Worm (Caenorhabditis elegans): ENCODE data around the gene C17F4.7.

Gene C17F4.7

ce11 chrII:3264704-3265103 lies 18.9 kb upstream of the C17F4.7 start:
- TF ChIP-seq snpc-4 (tag; optimal IDR thresholded peaks at IDR 0.05) (no peak), elt-1 (tag; optimal IDR thresholded peaks at IDR 0.05) (no peak), blmp-1 (tag; optimal IDR thresholded peaks at IDR 0.05; ENCODE audit: insufficient read depth) (no peak), mdl-1 (tag; optimal IDR thresholded peaks at IDR 0.05) (no peak), unc-55 (GFP tag; optimal IDR thresholded peaks at IDR 0.05) (no peak), nhr-25 (tag; optimal IDR thresholded peaks at IDR 0.05) (no peak), nhr-6 (tag; optimal IDR thresholded peaks at IDR 0.05) (no peak), nhr-237 (tag; optimal IDR thresholded peaks at IDR 0.05) (no peak), ztf-1 (GFP tag; conservative IDR thresholded peaks at IDR 0.05) (no peak), ceh-16 (tag; optimal IDR thresholded peaks at IDR 0.05) (no peak), mab-5 (tag; optimal IDR thresholded peaks at IDR 0.05) (no peak), nhr-11 (tag; optimal IDR thresholded peaks at IDR 0.05) (no peak), aly-2 (tag; optimal IDR thresholded peaks at IDR 0.05) (no peak), ama-1 (optimal IDR thresholded peaks at IDR 0.05) (no peak), unc-39 (tag; optimal IDR thresholded peaks at IDR 0.05) (no peak), nhr-129 (tag; optimal IDR thresholded peaks at IDR 0.05) (no peak), lin-11 (tag; optimal IDR thresholded peaks at IDR 0.05) (no peak), Y55F3AM.14 (GFP tag; optimal IDR thresholded peaks at IDR 0.05) (no peak), ztf-4 (tag; optimal IDR thresholded peaks at IDR 0.05) (no peak)

ce11 chrII:3262504-3262903 lies 16.7 kb upstream of the C17F4.7 start, which contains the start of gene F02E11.2:
Gene F02E11.2 (plus strand): TSS chrII:3262804.
- TF ChIP-seq nhr-21 (tag; optimal IDR thresholded peaks at IDR 0.05) (no peak), fos-1 (tag; optimal IDR thresholded peaks at IDR 0.05) (no peak), lin-11 (tag; optimal IDR thresholded peaks at IDR 0.05) (no peak), peb-1 (tag; optimal IDR thresholded peaks at IDR 0.05) (no peak), elt-3 (tag; optimal IDR thresholded peaks at IDR 0.05) (no peak), dmd-4 (tag; optimal IDR thresholded peaks at IDR 0.05) (no peak), nhr-129 (tag; optimal IDR thresholded peaks at IDR 0.05) (no peak), unc-39 (tag; optimal IDR thresholded peaks at IDR 0.05) (no peak), nhr-10 (tag; optimal IDR thresholded peaks at IDR 0.05) (no peak), egl-27 (tag; optimal IDR thresholded peaks at IDR 0.05) (no peak), skn-1 (tag; optimal IDR thresholded peaks at IDR 0.05) (no peak), crh-2 (tag; optimal IDR thresholded peaks at IDR 0.05) (no peak), ztf-1 (GFP tag; conservative IDR thresholded peaks at IDR 0.05) (no peak), F13H6.1 (tag; optimal IDR thresholded peaks at IDR 0.05) (no peak), ztf-4 (tag; optimal IDR thresholded peaks at IDR 0.05) (no peak), sma-3 (GFP tag; optimal IDR thresholded peaks at IDR 0.05) (no peak), nhr-6 (tag; optimal IDR thresholded peaks at IDR 0.05) (no peak)

ce11 chrII:3259254-3259653 lies 13.4 kb upstream of the C17F4.7 start, which contains the start of gene gcy-19:
Gene gcy-19 (minus strand): TSS chrII:3259354.
- TF ChIP-seq F13H6.1 (tag; optimal IDR thresholded peaks at IDR 0.05) (no peak), ama-1 (optimal IDR thresholded peaks at IDR 0.05) (no peak), mdl-1 (tag; optimal IDR thresholded peaks at IDR 0.05) (no peak), ztf-4 (tag; optimal IDR thresholded peaks at IDR 0.05) (no peak), nhr-237 (tag; optimal IDR thresholded peaks at IDR 0.05) (no peak), sma-3 (GFP tag; optimal IDR thresholded peaks at IDR 0.05) (no peak), sem-4 (tag; optimal IDR thresholded peaks at IDR 0.05) (no peak), mab-5 (tag; optimal IDR thresholded peaks at IDR 0.05) (no peak), unc-62 (GFP tag; optimal IDR thresholded peaks at IDR 0.05) (no peak), snpc-4 (tag; optimal IDR thresholded peaks at IDR 0.05) (no peak), ceh-16 (tag; optimal IDR thresholded peaks at IDR 0.05) (no peak), crh-2 (tag; optimal IDR thresholded peaks at IDR 0.05) (no peak), fos-1 (tag; optimal IDR thresholded peaks at IDR 0.05) (no peak), lsy-2 (tag; optimal IDR thresholded peaks at IDR 0.05) (no peak), unc-39 (tag; optimal IDR thresholded peaks at IDR 0.05) (no peak), peb-1 (tag; optimal IDR thresholded peaks at IDR 0.05) (no peak), zag-1 (tag; optimal IDR thresholded peaks at IDR 0.05) (no peak), C34F6.9 (tag; optimal IDR thresholded peaks at IDR 0.05) (no peak), nhr-6 (tag; optimal IDR thresholded peaks at IDR 0.05) (no peak)

ce11 chrII:3251782-3252181 lies 6.0 kb upstream of the C17F4.7 start:
- TF ChIP-seq egl-27 (tag; optimal IDR thresholded peaks at IDR 0.05) (no peak), skn-1 (tag; optimal IDR thresholded peaks at IDR 0.05) (no peak), elt-3 (tag; optimal IDR thresholded peaks at IDR 0.05) (no peak), lin-39 (tag; optimal IDR thresholded peaks at IDR 0.05) (no peak), lin-11 (tag; optimal IDR thresholded peaks at IDR 0.05) (no peak), blmp-1 (tag; optimal IDR thresholded peaks at IDR 0.05; ENCODE audit: insufficient read depth) (no peak), ztf-11 (tag; optimal IDR thresholded peaks at IDR 0.05) (no peak), ZK546.5 (tag; optimal IDR thresholded peaks at IDR 0.05) (no peak), crh-2 (tag; optimal IDR thresholded peaks at IDR 0.05) (no peak), fos-1 (tag; optimal IDR thresholded peaks at IDR 0.05) (no peak), sem-4 (tag; optimal IDR thresholded peaks at IDR 0.05) (no peak), nhr-21 (tag; optimal IDR thresholded peaks at IDR 0.05) (no peak), nhr-25 (tag; optimal IDR thresholded peaks at IDR 0.05) (no peak), unc-55 (GFP tag; optimal IDR thresholded peaks at IDR 0.05) (no peak), sma-3 (GFP tag; optimal IDR thresholded peaks at IDR 0.05) (no peak), nhr-12 (tag; optimal IDR thresholded peaks at IDR 0.05) (no peak), ceh-16 (tag; optimal IDR thresholded peaks at IDR 0.05) (no peak), nhr-237 (tag; optimal IDR thresholded peaks at IDR 0.05) (no peak), sma-9 (GFP tag; optimal IDR thresholded peaks at IDR 0.05) (no peak), sma-9 (tag; optimal IDR thresholded peaks at IDR 0.05) (no peak)
